Fruit fly (Drosophila melanogaster): ENCODE measurements around the gene CG10514.

The CG10514 gene

DNA sequence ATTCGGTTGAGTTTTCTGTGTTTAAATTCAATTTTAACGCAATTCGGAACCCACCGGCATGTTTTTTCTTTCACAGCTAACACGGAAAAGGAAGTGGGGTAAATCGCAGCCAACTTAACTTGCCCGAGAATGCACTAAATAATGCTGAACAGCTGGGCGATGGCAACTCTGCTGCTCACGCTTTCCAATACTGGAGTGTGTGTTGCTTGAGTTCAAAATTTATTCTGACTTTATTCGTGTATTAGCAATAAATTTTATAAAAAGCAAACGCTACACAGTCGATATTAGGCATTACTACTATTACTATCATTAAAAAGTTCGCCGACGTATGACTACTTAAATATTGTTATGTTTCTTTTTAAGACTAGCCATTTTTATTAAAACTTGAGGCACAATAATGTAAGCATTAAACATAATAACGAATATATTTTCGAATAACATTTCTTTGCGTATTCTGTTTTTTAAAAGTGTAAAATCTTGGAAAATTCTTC lies 32.2 kb downstream of the CG10514 start, which contains the start of the genes RpS27 and Nup37 (continued):
- TF ChIP-seq CG9932 (GFP tag; IDR thresholded peaks at IDR 0.05) (peak; percentile 98), grn (GFP tag; optimal IDR thresholded peaks at IDR 0.05) (peak; percentile 96), CG17912 (GFP tag; optimal IDR thresholded peaks at IDR 0.05) (peak; percentile 100), CG10366 (GFP tag; IDR thresholded peaks at IDR 0.05) (peak; percentile 96), sr (GFP tag; IDR thresholded peaks at IDR 0.05) (peak; percentile 98), dmrt99B (tag; optimal IDR thresholded peaks at IDR 0.05) (peak; percentile 91), pb (GFP tag; optimal IDR thresholded peaks at IDR 0.05) (peak; percentile 99), CG14710 (tag; optimal IDR thresholded peaks at IDR 0.05) (peak; percentile 97), CG12942 (GFP tag; optimal IDR thresholded peaks at IDR 0.05) (peak; percentile 97), chif (GFP tag; optimal IDR thresholded peaks at IDR 0.05) (peak; percentile 96 to 98), ewg (GFP tag; optimal IDR thresholded peaks at IDR 0.05) (peak; percentile 95), HmgD (GFP tag; optimal IDR thresholded peaks at IDR 0.05) (peak; percentile 99), CG16815 (GFP tag; optimal IDR thresholded peaks at IDR 0.05) (peak; percentile 95), CG10431 (GFP tag; optimal IDR thresholded peaks at IDR 0.05) (peak; percentile 98), ATbp (GFP tag; optimal IDR thresholded peaks at IDR 0.05) (peak; percentile 97), Hey (tag; optimal IDR thresholded peaks at IDR 0.05) (peak; percentile 99), CG9817 (tag; optimal IDR thresholded peaks at IDR 0.05) (peak; percentile 99), Abd-B (GFP tag; optimal IDR thresholded peaks at IDR 0.05) (peak; percentile 93), CG14050 (GFP tag; IDR thresholded peaks at IDR 0.05) (peak; percentile 93), Opbp (GFP tag; IDR thresholded peaks at IDR 0.05; ENCODE audit: partially characterized antibody) (peak; percentile 100), twi (tag; optimal IDR thresholded peaks at IDR 0.05) (peak; percentile 93), Fer1 (GFP tag; optimal IDR thresholded peaks at IDR 0.05) (peak; percentile 98), az2 (GFP tag; optimal IDR thresholded peaks at IDR 0.05) (peak; percentile 95), CG33213 (GFP tag; optimal IDR thresholded peaks at IDR 0.05) (peak; percentile 99), CrebB (tag; optimal IDR thresholded peaks at IDR 0.05) (peak; percentile 99), H2.0 (GFP tag; IDR thresholded peaks at IDR 0.05) (peak; percentile 97), dati (GFP tag; IDR thresholded peaks at IDR 0.05) (peak; percentile 96), Poxn (GFP tag; IDR thresholded peaks at IDR 0.05) (peak; percentile 84), Dll (GFP tag; IDR thresholded peaks at IDR 0.05; ENCODE audit: partially characterized antibody) (no peak), oc (tag; optimal IDR thresholded peaks at IDR 0.05) (peak; percentile 92), CG11504 (tag; optimal IDR thresholded peaks at IDR 0.05) (peak; percentile 93), hkb (optimal IDR thresholded peaks at IDR 0.05) (no peak), hkb (GFP tag; IDR thresholded peaks at IDR 0.05) (peak; percentile 94), Myb (GFP tag; optimal IDR thresholded peaks at IDR 0.05) (peak; percentile 94), CG17359 (tag; optimal IDR thresholded peaks at IDR 0.05) (peak; percentile 97), CG33557 (GFP tag; optimal IDR thresholded peaks at IDR 0.05) (peak; percentile 96), CG4707 (GFP tag; optimal IDR thresholded peaks at IDR 0.05) (peak; percentile 97), sob (GFP tag; IDR thresholded peaks at IDR 0.05) (peak; percentile 99), dmrt11E (tag; optimal IDR thresholded peaks at IDR 0.05) (peak; percentile 94), CG2712 (tag; optimal IDR thresholded peaks at IDR 0.05) (peak; percentile 94), Ptx1 (GFP tag; IDR thresholded peaks at IDR 0.05) (peak; percentile 96), salm (tag; optimal IDR thresholded peaks at IDR 0.05) (peak; percentile 90), Bdp1 (GFP tag; optimal IDR thresholded peaks at IDR 0.05) (peak; percentile 94), CG13287 (GFP tag; IDR thresholded peaks at IDR 0.05; ENCODE audit: partially characterized antibody) (peak; percentile 14; the same call in 1 of the 2 replicates), Mad (GFP tag; optimal IDR thresholded peaks at IDR 0.05) (peak; percentile 99)
